Worm (Caenorhabditis elegans): ENCODE results near the gene acdh-7.

- TF ChIP-seq nhr-76 (tag; optimal IDR thresholded peaks at IDR 0.05) (no peak), unc-62 (GFP tag; optimal IDR thresholded peaks at IDR 0.05) (no peak), mep-1 (tag; optimal IDR thresholded peaks at IDR 0.05) (no peak), ces-1 (GFP tag; optimal IDR thresholded peaks at IDR 0.05) (no peak), nhr-237 (tag; optimal IDR thresholded peaks at IDR 0.05) (no peak), lsy-2 (tag; optimal IDR thresholded peaks at IDR 0.05) (no peak), sptf-1 (tag; optimal IDR thresholded peaks at IDR 0.05) (no peak), mab-5 (tag; optimal IDR thresholded peaks at IDR 0.05) (no peak), ztf-11 (tag; optimal IDR thresholded peaks at IDR 0.05) (no peak)
Measured at ce11 chrX:17243053-17243452, 26.1 kb upstream of the acdh-7 start, which contains the start of gene T25G12.13.

All from whole organism, mixed stage, embryonic.